Worm (Caenorhabditis elegans) whole organism, L1 larva: ENCODE data around the gene F07D3.3.
A peak's percentile ranks its signal among the peaks of the same experiment; 100 is the strongest.

Experiments
- C34B4.2 ChIP-seq: sonication (generic microtip); optimal IDR thresholded peaks from 2 replicates; lab custom pipeline; 2017; ENCODE audit warnings: mild to moderate bottlenecking, missing genetic modification characterization, missing compliant biosample characterization
- ama-1 ChIP-seq: fragments of 150-350 bp; optimal IDR thresholded peaks from 2 replicates; lab custom pipeline; 2014
- blmp-1 ChIP-seq: fragments of 150-350 bp; optimal IDR thresholded peaks from 2 replicates; lab custom pipeline; 2014; ENCODE audit warnings: missing biosample characterization, missing genetic modification characterization
- ceh-88 ChIP-seq: fragments of 200-800 bp; sonication (Bioruptor generic); IDR thresholded peaks from 2 replicates; pipeline ENCODE4 v1.3.6; 2022; ENCODE audit warnings: missing genetic modification characterization, missing compliant biosample characterization
- ceh-90 ChIP-seq: sonication (generic microtip); optimal IDR thresholded peaks from 2 replicates; lab custom pipeline; 2016; ENCODE audit warnings: missing genetic modification characterization, missing compliant biosample characterization
- dpl-1 ChIP-seq, 3 experiments: fragments of 150-350 bp in 2 of 3; sonication (generic microtip) in 1 of 3; optimal IDR thresholded peaks; 2 replicates each; lab custom pipeline; 2014 to 2017; ENCODE audit warnings: missing biosample characterization in 3 of 3, missing genetic modification characterization in 3 of 3, missing genetic modification reagents in 3 of 3
- dsc-1 ChIP-seq: sonication (generic microtip); optimal IDR thresholded peaks from 2 replicates; lab custom pipeline; 2016; ENCODE audit warnings: mild to moderate bottlenecking, missing genetic modification characterization, missing compliant biosample characterization
- efl-3 ChIP-seq: fragments of 200-800 bp; sonication (Bioruptor generic); optimal IDR thresholded peaks from 2 replicates; lab custom pipeline; 2018; ENCODE audit warnings: mild to moderate bottlenecking, missing genetic modification characterization, missing compliant biosample characterization
- egl-13 ChIP-seq: sonication (generic microtip); optimal IDR thresholded peaks from 2 replicates; lab custom pipeline; 2016; ENCODE audit warnings: missing genotype, missing genetic modification reagents, missing genetic modification characterization, missing compliant biosample characterization
- elt-2 ChIP-seq: sonication (generic microtip); optimal IDR thresholded peaks from 2 replicates; lab custom pipeline; 2016; ENCODE audit warnings: missing genetic modification characterization, mild to moderate bottlenecking, inconsistent platforms, missing compliant biosample characterization, missing genetic modification reagents
- elt-3 ChIP-seq, 6 experiments: fragments of 150-350 bp in 1 of 6; sonication (generic microtip); optimal IDR thresholded peaks; 2 replicates each; lab custom pipeline; 2017 to 2018; ENCODE audit warnings: missing biosample characterization in 6 of 6, missing genetic modification characterization in 6 of 6, inconsistent platforms in 1 of 6
- fkh-4 ChIP-seq: sonication (generic microtip); optimal IDR thresholded peaks from 2 replicates; lab custom pipeline; 2016; ENCODE audit warnings: missing compliant biosample characterization, missing genetic modification characterization, borderline replicate concordance
- fkh-8 ChIP-seq: sonication (generic microtip); optimal IDR thresholded peaks from 2 replicates; lab custom pipeline; 2016; ENCODE audit warnings: mild to moderate bottlenecking, missing genetic modification characterization, missing compliant biosample characterization
- grh-1 ChIP-seq: fragments of 200-800 bp; sonication (Bioruptor generic); IDR thresholded peaks from 2 replicates; pipeline ENCODE4 v1.3.6; 2022; ENCODE audit warnings: missing genetic modification reagents, missing genetic modification characterization, missing compliant biosample characterization
- irx-1 ChIP-seq: sonication (generic microtip); optimal IDR thresholded peaks from 2 replicates; lab custom pipeline; 2016; ENCODE audit warnings: missing genetic modification characterization, missing compliant biosample characterization
- jun-1 ChIP-seq: fragments of 150-350 bp; optimal IDR thresholded peaks from 2 replicates; lab custom pipeline; 2014; ENCODE audit warnings: missing biosample characterization, missing genetic modification reagents, missing genetic modification characterization
- lsy-2 ChIP-seq, 2 experiments: fragments of 150-350 bp; optimal IDR thresholded peaks; 2 replicates each; lab custom pipeline; 2014; ENCODE audit warnings: missing biosample characterization in 2 of 2, missing genetic modification characterization in 2 of 2
- mef-2 ChIP-seq: fragments of 150-350 bp; optimal IDR thresholded peaks from 2 replicates; lab custom pipeline; 2014; ENCODE audit warnings: missing biosample characterization, missing genetic modification characterization
- nhr-19 ChIP-seq: fragments of 200-800 bp; sonication (Bioruptor generic); conservative IDR thresholded peaks from 2 replicates; pipeline ENCODE4 v1.3.6; 2022; ENCODE audit warnings: missing genetic modification characterization, missing compliant biosample characterization
- nhr-28 ChIP-seq: fragments of 150-350 bp; optimal IDR thresholded peaks from 2 replicates; lab custom pipeline; 2014; ENCODE audit warnings: missing biosample characterization, missing genetic modification characterization
- nhr-47 ChIP-seq: sonication (generic microtip); optimal IDR thresholded peaks from 2 replicates; lab custom pipeline; 2016; ENCODE audit warnings: mild to moderate bottlenecking, missing genetic modification characterization, moderate library complexity, missing compliant biosample characterization
- nhr-71 ChIP-seq: sonication (generic microtip); optimal IDR thresholded peaks from 2 replicates; lab custom pipeline; 2016; ENCODE audit warnings: mild to moderate bottlenecking, missing genetic modification characterization, moderate library complexity, missing compliant biosample characterization
- nhr-76 ChIP-seq: sonication (generic microtip); optimal IDR thresholded peaks from 2 replicates; lab custom pipeline; 2017; ENCODE audit warnings: missing biosample characterization, missing genetic modification characterization
- nhr-84 ChIP-seq: sonication (generic microtip); optimal IDR thresholded peaks from 2 replicates; lab custom pipeline; 2017; ENCODE audit warnings: missing biosample characterization, missing genetic modification characterization
- nhr-85 ChIP-seq: sonication (generic microtip); peaks from one replicate; lab custom pipeline; 2016; ENCODE audit warnings: missing genetic modification characterization, inconsistent platforms, missing compliant biosample characterization
- nhr-90 ChIP-seq: sonication (generic microtip); optimal IDR thresholded peaks from 2 replicates; lab custom pipeline; 2016; ENCODE audit warnings: mild to moderate bottlenecking, missing genetic modification characterization, missing compliant biosample characterization; ENCODE audit not compliant: poor library complexity
- pax-3 ChIP-seq: fragments of 200-800 bp; sonication (Bioruptor generic); optimal IDR thresholded peaks from 2 replicates; lab custom pipeline; 2018; ENCODE audit warnings: mild to moderate bottlenecking, missing genetic modification characterization, moderate library complexity, missing compliant biosample characterization
- pqm-1 ChIP-seq: sonication (generic microtip); optimal IDR thresholded peaks from 3 replicates; lab custom pipeline; 2017; ENCODE audit warnings: missing biosample characterization, missing genetic modification characterization
- snpc-4 ChIP-seq: fragments of 150-350 bp; optimal IDR thresholded peaks from 2 replicates; lab custom pipeline; 2014; ENCODE audit warnings: missing biosample characterization, missing genetic modification characterization
- sox-4 ChIP-seq: sonication (generic microtip); optimal IDR thresholded peaks from 2 replicates; lab custom pipeline; 2016; ENCODE audit warnings: missing genetic modification characterization, missing compliant biosample characterization
- tbx-2 ChIP-seq: sonication (generic microtip); optimal IDR thresholded peaks from 2 replicates; lab custom pipeline; 2016; ENCODE audit warnings: missing genetic modification characterization, missing compliant biosample characterization
- tlp-1 ChIP-seq: fragments of 150-350 bp; optimal IDR thresholded peaks from 2 replicates; lab custom pipeline; 2014; ENCODE audit warnings: missing biosample characterization, missing genetic modification characterization
- unc-86 ChIP-seq: sonication (generic microtip); optimal IDR thresholded peaks from 2 replicates; lab custom pipeline; 2016; ENCODE audit warnings: missing genetic modification characterization, missing compliant biosample characterization
- vab-15 ChIP-seq: sonication (generic microtip); optimal IDR thresholded peaks from 2 replicates; lab custom pipeline; 2017; ENCODE audit warnings: missing genotype, mild to moderate bottlenecking, missing genetic modification characterization, missing compliant biosample characterization
- zip-4 ChIP-seq: fragments of 200-800 bp; sonication (Bioruptor generic); optimal IDR thresholded peaks from 2 replicates; lab custom pipeline; 2018; ENCODE audit warnings: mild to moderate bottlenecking, missing genetic modification characterization, moderate library complexity, missing compliant biosample characterization
- ztf-11 ChIP-seq, 2 experiments: sonication (generic microtip); optimal IDR thresholded peaks; 2 replicates each; lab custom pipeline; 2016 to 2017; ENCODE audit warnings: missing genetic modification characterization in 2 of 2, missing biosample characterization in 1 of 2, missing compliant biosample characterization in 1 of 2
- ztf-4 ChIP-seq: fragments of 150-350 bp; optimal IDR thresholded peaks from 2 replicates; lab custom pipeline; 2014; ENCODE audit warnings: missing biosample characterization, missing genetic modification characterization

Gene F07D3.3

ce11 chrV:9465529-9465928 is 3.0 kb upstream of the F07D3.3 start:
- peak; percentile 45 for TF ChIP-seq sox-4 (tag; lab: Kevin White, UChicago)
- TF ChIP-seq irx-1 (tag; lab: Kevin White, UChicago), result no peak
- no peak for TF ChIP-seq jun-1 (tag; lab: Kevin White, UChicago)
- TF ChIP-seq dsc-1 (tag; lab: Kevin White, UChicago), result peak; percentile 98
- peak; percentile 80 for TF ChIP-seq pax-3 (tag; lab: Kevin White, UChicago)
- peak; percentile 52 for TF ChIP-seq fkh-4
- TF ChIP-seq egl-13 (tag; lab: Kevin White, UChicago), result peak; percentile 47
- peak; percentile 22 for TF ChIP-seq nhr-47
- peak; percentile 35 for TF ChIP-seq nhr-71 (tag; lab: Kevin White, UChicago)
- peak; percentile 16 for TF ChIP-seq fkh-8 (tag; lab: Kevin White, UChicago)

ce11 chrV:9457535-9457934 is 5.0 kb downstream of the F07D3.3 start:
- TF ChIP-seq nhr-84 (tag; lab: Kevin White, UChicago) (no peak), mef-2 (no peak), nhr-19 (GFP tag; lab: Robert Waterston, UW) (no peak), egl-13 (tag; lab: Kevin White, UChicago) (no peak), C34B4.2 (no peak), dpl-1 (GFP tag; optimal IDR thresholded peaks at IDR 0.05; lab: Kevin White, UChicago) (no peak), nhr-76 (tag; lab: Kevin White, UChicago) (no peak), ztf-11 (tag; optimal IDR thresholded peaks at IDR 0.05; lab: Kevin White, UChicago) (no peak), lsy-2 (tag; optimal IDR thresholded peaks at IDR 0.05; lab: Kevin White, UChicago) (no peak), fkh-8 (tag; lab: Kevin White, UChicago) (no peak), grh-1 (GFP tag; lab: Robert Waterston, UW) (no peak), ceh-88 (GFP tag; lab: Robert Waterston, UW) (no peak), unc-86 (tag; lab: Kevin White, UChicago) (no peak), nhr-28 (tag; lab: Kevin White, UChicago) (no peak), zip-4 (GFP tag; lab: Kevin White, UChicago) (no peak), vab-15 (tag; lab: Kevin White, UChicago) (no peak)

- TF ChIP-seq lsy-2 (tag; optimal IDR thresholded peaks at IDR 0.05; lab: Kevin White, UChicago) (no peak), elt-3 (tag; optimal IDR thresholded peaks at IDR 0.05; lab: Kevin White, UChicago) (peak in 1 of 6 experiments; percentile 31), blmp-1 (tag; lab: Kevin White, UChicago) (peak; percentile 95), elt-2 (tag; lab: Kevin White, UChicago) (peak; percentile 60)
Measured at ce11 chrV:9453933-9454332, 8.6 kb downstream of the F07D3.3 start.

- TF ChIP-seq ama-1 (lab: Kevin White, UChicago), result no peak
- TF ChIP-seq dsc-1 (tag; lab: Kevin White, UChicago), result no peak
Measured at ce11 chrV:9453333-9453732, 9.2 kb downstream of the F07D3.3 start.

- TF ChIP-seq pqm-1, result no peak
- TF ChIP-seq tbx-2 (tag; lab: Kevin White, UChicago), result no peak
- no peak for TF ChIP-seq lsy-2 (tag; optimal IDR thresholded peaks at IDR 0.05; lab: Kevin White, UChicago)
- no peak for TF ChIP-seq snpc-4
- no peak for TF ChIP-seq nhr-47
Measured at ce11 chrV:9451485-9451884, 11.0 kb downstream of the F07D3.3 start.

ce11 chrV:9444618-9445017 is 17.9 kb downstream of the F07D3.3 start:
- TF ChIP-seq egl-13 (tag; lab: Kevin White, UChicago) (no peak), ztf-4 (tag; lab: Kevin White, UChicago) (no peak), efl-3 (no peak), dpl-1 (GFP tag; optimal IDR thresholded peaks at IDR 0.05; lab: Kevin White, UChicago) (no peak), ceh-90 (tag; lab: Kevin White, UChicago) (no peak), C34B4.2 (no peak), nhr-90 (tag; lab: Kevin White, UChicago) (no peak), blmp-1 (tag; lab: Kevin White, UChicago) (peak; percentile 59), nhr-85 (tag; lab: Kevin White, UChicago) (peak; percentile 80), tlp-1 (no peak)
- TF ChIP-seq, all 84 proteins: peak for 2
